Worm (Caenorhabditis elegans) whole organism, L3 larva: ENCODE measurements around the gene C03H5.4.

Experiments used
- ZK546.5 ChIP-seq: sonication (generic microtip); optimal IDR thresholded peaks from 2 replicates; lab custom pipeline; 2017; ENCODE audit warnings: missing biosample characterization, missing genetic modification characterization
- aly-2 ChIP-seq: fragments of 150-350 bp; optimal IDR thresholded peaks from 2 replicates; lab custom pipeline; 2014; ENCODE audit warnings: missing biosample characterization, missing genetic modification characterization
- ceh-16 ChIP-seq: sonication (generic microtip); optimal IDR thresholded peaks from 2 replicates; lab custom pipeline; 2017; ENCODE audit warnings: missing biosample characterization, missing genetic modification characterization
- ceh-82 ChIP-seq: fragments of 150-350 bp; optimal IDR thresholded peaks from 2 replicates; lab custom pipeline; 2014; ENCODE audit warnings: missing biosample characterization, missing genetic modification characterization
- ceh-9 ChIP-seq: sonication (generic microtip); optimal IDR thresholded peaks from 2 replicates; lab custom pipeline; 2018; ENCODE audit warnings: missing biosample characterization, missing genetic modification characterization
- egl-5 ChIP-seq: fragments of 150-350 bp; optimal IDR thresholded peaks from 2 replicates; lab custom pipeline; 2017; ENCODE audit warnings: missing biosample characterization, missing genetic modification reagents, missing genetic modification characterization, inconsistent platforms
- elt-1 ChIP-seq: fragments of 150-350 bp; optimal IDR thresholded peaks from 2 replicates; lab custom pipeline; 2014; ENCODE audit warnings: missing biosample characterization, missing genetic modification characterization
- elt-3 ChIP-seq, 3 experiments: fragments of 150-350 bp in 1 of 3; sonication (generic microtip) in 2 of 3; optimal IDR thresholded peaks; 2 replicates in 2 of 3; 4 replicates in 1 of 3; lab custom pipeline; 2014 to 2017; ENCODE audit warnings: missing biosample characterization in 3 of 3, missing genetic modification characterization in 3 of 3
- eor-1 ChIP-seq, 2 experiments: fragments of 150-350 bp; optimal IDR thresholded peaks; 2 replicates each; lab custom pipeline; 2014 to 2018; ENCODE audit warnings: missing biosample characterization in 2 of 2, missing genetic modification characterization in 2 of 2
- fkh-2 ChIP-seq: fragments of 150-350 bp; optimal IDR thresholded peaks from 2 replicates; lab custom pipeline; 2014; ENCODE audit warnings: missing biosample characterization, missing genetic modification reagents, missing genetic modification characterization
- fos-1 ChIP-seq: fragments of 150-350 bp; optimal IDR thresholded peaks from 2 replicates; lab custom pipeline; 2014; ENCODE audit warnings: missing biosample characterization, missing genetic modification characterization
- hmg-11 ChIP-seq: sonication (generic microtip); optimal IDR thresholded peaks from 2 replicates; lab custom pipeline; 2016; ENCODE audit warnings: missing genetic modification characterization, missing compliant biosample characterization
- nfya-1 ChIP-seq: sonication (generic microtip); optimal IDR thresholded peaks from 2 replicates; lab custom pipeline; 2017; ENCODE audit warnings: missing genetic modification characterization, mild to moderate bottlenecking, missing compliant biosample characterization, antibody characterized with exemption, moderate library complexity; ENCODE audit not compliant: insufficient read depth
- nhr-12 ChIP-seq: fragments of 150-350 bp; optimal IDR thresholded peaks from 2 replicates; lab custom pipeline; 2014; ENCODE audit warnings: missing biosample characterization, missing genetic modification characterization
- nhr-237 ChIP-seq: fragments of 150-350 bp; optimal IDR thresholded peaks from 2 replicates; lab custom pipeline; 2014; ENCODE audit warnings: missing biosample characterization, missing genetic modification characterization
- nhr-25 ChIP-seq: sonication (generic microtip); optimal IDR thresholded peaks from 2 replicates; lab custom pipeline; 2017; ENCODE audit warnings: missing biosample characterization, missing genetic modification characterization
- nhr-43 ChIP-seq: sonication (generic microtip); optimal IDR thresholded peaks from 2 replicates; lab custom pipeline; 2016; ENCODE audit warnings: mild to moderate bottlenecking, missing genetic modification characterization, missing compliant biosample characterization; ENCODE audit not compliant: poor library complexity, severe bottlenecking
- nhr-77 ChIP-seq: fragments of 150-350 bp; optimal IDR thresholded peaks from 2 replicates; lab custom pipeline; 2014; ENCODE audit warnings: missing biosample characterization, missing genetic modification characterization
- sea-2 ChIP-seq: fragments of 150-350 bp; sonication (generic microtip); optimal IDR thresholded peaks from 4 replicates; lab custom pipeline; 2014; ENCODE audit warnings: missing biosample characterization, missing genetic modification reagents, missing genetic modification characterization
- snpc-4 ChIP-seq: fragments of 150-350 bp; optimal IDR thresholded peaks from 2 replicates; lab custom pipeline; 2014; ENCODE audit warnings: missing biosample characterization, missing genetic modification characterization
- ztf-4 ChIP-seq: fragments of 150-350 bp; optimal IDR thresholded peaks from 2 replicates; lab custom pipeline; 2014; ENCODE audit warnings: missing biosample characterization, missing genetic modification characterization

The C03H5.4 gene

ce11 chrII:418782-419181 is 43.7 kb downstream of the C03H5.4 start, which contains the start of gene C24H12.6:
C24H12.6 (minus strand) TSS chrII:418882.
- TF ChIP-seq ceh-82 (tag; lab: Kevin White, UChicago) (no peak), nhr-237 (tag; lab: Kevin White, UChicago) (no peak), sea-2 (GFP tag; lab: Kevin White, UChicago) (no peak)

ce11 chrII:423086-423485 is 48.0 kb downstream of the C03H5.4 start, which contains the start of gene C24H12.8:
C24H12.8 (minus strand) TSS chrII:423186.
- TF ChIP-seq snpc-4 (tag; lab: Kevin White, UChicago) (no peak), egl-5 (tag; lab: Kevin White, UChicago) (no peak), nhr-12 (no peak), fkh-2 (tag; lab: Kevin White, UChicago) (no peak), nfya-1 (tag; lab: Kevin White, UChicago) (no peak), aly-2 (tag; lab: Kevin White, UChicago) (no peak), ceh-16 (tag; lab: Kevin White, UChicago) (no peak), elt-1 (tag; lab: Kevin White, UChicago) (no peak), eor-1 (tag; optimal IDR thresholded peaks at IDR 0.05; lab: Kevin White, UChicago) (no peak), hmg-11 (no peak), nhr-43 (no peak), nhr-25 (tag; lab: Kevin White, UChicago) (no peak), ZK546.5 (tag; lab: Kevin White, UChicago) (no peak), nhr-77 (tag; lab: Kevin White, UChicago) (no peak), fos-1 (tag; lab: Kevin White, UChicago) (no peak), ceh-9 (tag; lab: Kevin White, UChicago) (no peak), ztf-4 (tag; lab: Kevin White, UChicago) (no peak), elt-3 (tag; optimal IDR thresholded peaks at IDR 0.05; lab: Kevin White, UChicago) (no peak)
